Fruit fly (Drosophila melanogaster): ENCODE data around the gene nonC.

nonC gene

dm6 chrX:6865039-6865438 lies 40.7 kb downstream of the nonC start:
- TF ChIP-seq lola (GFP tag; optimal IDR thresholded peaks at IDR 0.05) (no peak), psq (GFP tag; optimal IDR thresholded peaks at IDR 0.05) (peak; percentile 29)

DNA sequence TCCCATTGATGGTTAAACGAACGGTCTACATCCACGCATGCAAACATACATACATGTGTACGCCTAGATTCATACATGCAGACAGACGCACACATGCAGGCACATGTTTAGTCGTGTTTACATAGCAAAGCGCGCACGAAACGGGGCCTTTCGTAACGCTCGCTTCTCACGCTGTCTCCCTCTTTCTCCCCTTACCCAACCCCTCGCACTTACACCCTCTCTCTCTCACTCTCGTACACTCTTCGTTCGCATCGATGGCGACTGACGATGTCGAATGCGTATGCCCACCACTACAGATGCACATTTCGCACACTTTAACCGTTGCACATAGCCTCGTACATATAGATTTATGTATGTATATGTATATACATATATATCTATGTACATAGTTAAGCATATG lies 41.7 kb downstream of the nonC start:
- TF ChIP-seq Vsx2 (GFP tag; optimal IDR thresholded peaks at IDR 0.05; ENCODE audit: partially characterized antibody) = peak; percentile 69
- peak; percentile 66 for TF ChIP-seq psq (GFP tag; optimal IDR thresholded peaks at IDR 0.05)
- no peak for TF ChIP-seq Hr78 (GFP tag; optimal IDR thresholded peaks at IDR 0.05)
- TF ChIP-seq Rel (GFP tag; optimal IDR thresholded peaks at IDR 0.05) = no peak
- TF ChIP-seq Rel (tag; optimal IDR thresholded peaks at IDR 0.05) = peak; percentile 55

- TF ChIP-seq woc (GFP tag; optimal IDR thresholded peaks at IDR 0.05) (peak; percentile 31), psq (GFP tag; optimal IDR thresholded peaks at IDR 0.05) (no peak), Vsx2 (GFP tag; optimal IDR thresholded peaks at IDR 0.05; ENCODE audit: partially characterized antibody) (peak; percentile 31), dsf (GFP tag; optimal IDR thresholded peaks at IDR 0.05; ENCODE audit: borderline replicate concordance) (no peak), CrebA (GFP tag; optimal IDR thresholded peaks at IDR 0.05; ENCODE audit: borderline replicate concordance) (no peak)
These were observed 42.5 kb downstream of the nonC start for dm6 chrX:6866764-6867163.

DNA sequence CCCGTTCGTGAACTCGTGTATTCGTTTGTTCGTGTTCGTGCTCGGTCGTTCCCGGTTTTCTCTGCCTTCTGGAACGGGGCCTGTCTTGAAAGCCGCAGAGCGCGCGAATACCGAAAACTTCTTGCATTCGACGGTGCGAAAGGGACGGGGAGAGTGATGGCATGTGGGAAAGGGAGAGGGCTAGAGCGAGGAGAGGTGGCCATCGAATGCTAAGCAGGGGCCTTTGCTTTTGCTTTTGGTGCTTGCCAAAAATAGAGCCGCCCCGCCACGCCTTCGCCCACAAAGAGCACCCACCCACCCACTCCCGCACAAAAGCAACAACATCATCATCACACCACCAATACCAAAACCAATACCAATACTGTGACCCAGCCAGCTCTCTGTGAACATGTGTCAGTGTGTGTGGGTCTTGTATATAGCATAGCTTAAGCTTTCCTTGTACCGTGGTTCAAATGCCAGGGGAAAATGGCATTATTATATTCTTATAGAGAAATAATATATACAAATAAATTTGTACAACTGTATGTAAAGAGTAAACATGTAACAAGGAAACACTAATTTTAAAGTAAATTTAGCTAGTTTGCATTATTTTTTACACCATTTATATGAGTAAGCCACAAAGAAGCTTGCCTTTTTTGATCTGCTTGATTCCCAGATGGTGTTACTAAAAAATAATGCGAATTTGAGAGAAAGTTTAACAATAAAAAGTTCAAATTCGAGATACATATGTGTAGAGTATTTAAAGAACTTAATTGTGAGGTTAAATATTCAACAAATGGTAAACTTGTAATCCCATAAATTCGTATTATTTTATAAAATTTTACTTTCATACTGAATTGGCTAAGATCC lies 43.1 kb downstream of the nonC start, which contains the start of gene CG14434:
Gene CG14434 (minus strand): TSS at position 20 of the 849 bp plus-strand sequence.
- TF ChIP-seq Jra (GFP tag; optimal IDR thresholded peaks at IDR 0.05) (peak; percentile 4), h (GFP tag; optimal IDR thresholded peaks at IDR 0.05) (peak; percentile 40), ey (GFP tag; optimal IDR thresholded peaks at IDR 0.05) (peak; percentile 41), sv (GFP tag; optimal IDR thresholded peaks at IDR 0.05) (peak; percentile 41), fru (GFP tag; optimal IDR thresholded peaks at IDR 0.05) (peak; percentile 71), tai (GFP tag; optimal IDR thresholded peaks at IDR 0.05) (peak; percentile 37), Mio (GFP tag; optimal IDR thresholded peaks at IDR 0.05) (no peak), dmrt93B (GFP tag; optimal IDR thresholded peaks at IDR 0.05) (peak; percentile 70), Vsx2 (GFP tag; optimal IDR thresholded peaks at IDR 0.05; ENCODE audit: partially characterized antibody) (no peak), Abd-B (GFP tag; optimal IDR thresholded peaks at IDR 0.05) (no peak), OdsH (GFP tag; optimal IDR thresholded peaks at IDR 0.05) (peak; percentile 57), foxo (GFP tag; optimal IDR thresholded peaks at IDR 0.05) (peak in 1 of 2 experiments; percentile 77), sage (GFP tag; optimal IDR thresholded peaks at IDR 0.05) (no peak), rgr (GFP tag; optimal IDR thresholded peaks at IDR 0.05) (peak; percentile 49), HLH106 (tag; optimal IDR thresholded peaks at IDR 0.05) (peak; percentile 62), woc (GFP tag; optimal IDR thresholded peaks at IDR 0.05) (peak; percentile 62), CG9705 (GFP tag; optimal IDR thresholded peaks at IDR 0.05) (no peak), Sp1 (GFP tag; optimal IDR thresholded peaks at IDR 0.05) (peak; percentile 75), br (GFP tag; optimal IDR thresholded peaks at IDR 0.05) (peak; percentile 20), psq (GFP tag; optimal IDR thresholded peaks at IDR 0.05) (no peak)

DNA sequence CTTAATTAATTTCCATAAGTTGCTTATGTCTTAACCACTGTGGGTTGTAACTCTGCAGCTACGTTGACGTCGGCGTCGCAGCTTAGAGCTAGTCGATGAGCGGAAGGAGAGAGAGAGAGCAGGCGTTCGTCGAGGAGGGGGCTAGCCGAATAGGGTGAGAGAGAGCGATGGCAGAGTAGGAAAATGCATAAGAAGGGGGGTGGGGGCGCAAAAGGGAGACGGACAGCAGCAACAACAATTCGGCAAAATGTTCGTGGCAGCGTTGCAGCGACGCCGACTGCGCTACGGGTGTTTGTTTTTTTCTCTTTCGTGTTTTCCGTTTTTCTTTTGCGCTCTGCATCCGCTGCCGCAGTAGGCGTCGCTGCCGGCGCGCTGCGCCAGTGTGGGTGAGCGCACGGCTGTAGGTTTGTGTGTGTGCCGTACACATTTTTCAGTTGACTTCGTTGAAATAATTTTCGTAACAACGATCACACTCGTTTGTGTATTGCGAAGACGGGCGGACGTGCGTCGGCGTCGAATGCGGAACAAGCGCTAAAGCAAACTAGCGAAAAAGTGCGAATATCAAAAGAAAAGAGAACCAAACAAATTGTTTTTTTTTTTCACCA lies 43.8 kb downstream of the nonC start:
- TF ChIP-seq OdsH (GFP tag; optimal IDR thresholded peaks at IDR 0.05) (no peak), Rel (GFP tag; optimal IDR thresholded peaks at IDR 0.05) (no peak), Rel (tag; optimal IDR thresholded peaks at IDR 0.05) (peak; percentile 40), HLH106 (tag; optimal IDR thresholded peaks at IDR 0.05) (no peak), Mio (GFP tag; optimal IDR thresholded peaks at IDR 0.05) (no peak), dl (GFP tag; optimal IDR thresholded peaks at IDR 0.05; ENCODE audit: insufficient read depth in 1 of 2, partially characterized antibody in 2 of 2) (peak in 1 of 2 experiments; percentile 52), foxo (GFP tag; optimal IDR thresholded peaks at IDR 0.05) (no peak), Myc (optimal IDR thresholded peaks at IDR 0.05) (no peak), Jra (GFP tag; optimal IDR thresholded peaks at IDR 0.05) (no peak), CG9705 (GFP tag; optimal IDR thresholded peaks at IDR 0.05) (no peak), fru (GFP tag; optimal IDR thresholded peaks at IDR 0.05) (no peak), Hr78 (GFP tag; optimal IDR thresholded peaks at IDR 0.05) (no peak), jim (GFP tag; optimal IDR thresholded peaks at IDR 0.05) (peak; percentile 42), Vsx2 (GFP tag; optimal IDR thresholded peaks at IDR 0.05; ENCODE audit: partially characterized antibody) (no peak), dmrt93B (GFP tag; optimal IDR thresholded peaks at IDR 0.05) (no peak), GATAd (GFP tag; optimal IDR thresholded peaks at IDR 0.05) (no peak), brk (GFP tag; optimal IDR thresholded peaks at IDR 0.05) (no peak), h (GFP tag; optimal IDR thresholded peaks at IDR 0.05) (no peak), Sp1 (GFP tag; optimal IDR thresholded peaks at IDR 0.05) (peak; percentile 52), pan (optimal IDR thresholded peaks at IDR 0.05) (no peak), Dfd (GFP tag; optimal IDR thresholded peaks at IDR 0.05) (no peak), Dif (GFP tag; optimal IDR thresholded peaks at IDR 0.05; ENCODE audit: partially characterized antibody) (peak; percentile 68), Hnf4 (GFP tag; optimal IDR thresholded peaks at IDR 0.05) (no peak), tai (GFP tag; optimal IDR thresholded peaks at IDR 0.05) (no peak), dsf (GFP tag; optimal IDR thresholded peaks at IDR 0.05; ENCODE audit: borderline replicate concordance) (no peak), lola (GFP tag; optimal IDR thresholded peaks at IDR 0.05) (no peak), psq (GFP tag; optimal IDR thresholded peaks at IDR 0.05) (peak; percentile 90)
